Worm (Caenorhabditis elegans): ENCODE data around the gene C54F6.18.

DNA sequence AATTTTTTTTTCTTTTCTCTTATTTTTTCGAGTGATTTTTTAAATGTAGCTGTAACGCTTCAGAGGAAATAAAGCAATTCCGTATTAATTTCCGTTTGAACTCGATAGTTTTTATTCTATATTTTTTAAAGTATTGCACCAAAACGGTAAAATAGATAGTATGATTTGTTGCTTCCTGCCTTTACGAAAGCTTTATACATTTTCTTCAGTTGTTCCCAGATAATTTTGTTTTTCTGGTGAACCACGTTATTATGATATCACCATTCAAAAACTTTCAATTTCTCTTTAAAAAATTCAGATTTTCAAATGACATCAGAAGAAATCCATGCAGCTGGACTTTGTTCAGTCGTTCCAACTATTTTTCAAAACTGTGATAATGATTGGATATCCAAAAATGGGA lies 10.9 kb upstream of the C54F6.18 start, which contains the start of gene srb-18:
- TF ChIP-seq pax-1 (tag; optimal IDR thresholded peaks at IDR 0.05) (no peak), hlh-30 (tag; optimal IDR thresholded peaks at IDR 0.05; ENCODE audit: insufficient read depth) (no peak), sdc-2 (tag; optimal IDR thresholded peaks at IDR 0.05) (no peak), ama-1 (optimal IDR thresholded peaks at IDR 0.05) (no peak), elt-2 (tag; optimal IDR thresholded peaks at IDR 0.05) (no peak), mec-3 (tag; optimal IDR thresholded peaks at IDR 0.05; ENCODE audit: borderline replicate concordance) (no peak), che-1 (tag; optimal IDR thresholded peaks at IDR 0.05) (no peak), nhr-232 (tag; optimal IDR thresholded peaks at IDR 0.05) (no peak), ceh-24 (tag; optimal IDR thresholded peaks at IDR 0.05) (no peak), pha-2 (tag; optimal IDR thresholded peaks at IDR 0.05) (no peak), pqm-1 (tag; optimal IDR thresholded peaks at IDR 0.05) (no peak), ets-4 (tag; optimal IDR thresholded peaks at IDR 0.05) (no peak)

Data from whole organism, late embryonic.